Worm (Caenorhabditis elegans) whole organism, L1 larva: ENCODE measurements around the gene F28F9.3.

Experiments
- aha-1 ChIP-seq: fragments of 150-350 bp; optimal IDR thresholded peaks from 2 replicates; lab custom pipeline; 2014; ENCODE audit warnings: missing biosample characterization, missing genetic modification characterization
- jun-1 ChIP-seq: fragments of 150-350 bp; optimal IDR thresholded peaks from 2 replicates; lab custom pipeline; 2014; ENCODE audit warnings: missing biosample characterization, missing genetic modification reagents, missing genetic modification characterization
- snpc-4 ChIP-seq: fragments of 150-350 bp; optimal IDR thresholded peaks from 2 replicates; lab custom pipeline; 2014; ENCODE audit warnings: missing biosample characterization, missing genetic modification characterization
- tbx-2 ChIP-seq: sonication (generic microtip); optimal IDR thresholded peaks from 2 replicates; lab custom pipeline; 2016; ENCODE audit warnings: missing genetic modification characterization, missing compliant biosample characterization

DNA sequence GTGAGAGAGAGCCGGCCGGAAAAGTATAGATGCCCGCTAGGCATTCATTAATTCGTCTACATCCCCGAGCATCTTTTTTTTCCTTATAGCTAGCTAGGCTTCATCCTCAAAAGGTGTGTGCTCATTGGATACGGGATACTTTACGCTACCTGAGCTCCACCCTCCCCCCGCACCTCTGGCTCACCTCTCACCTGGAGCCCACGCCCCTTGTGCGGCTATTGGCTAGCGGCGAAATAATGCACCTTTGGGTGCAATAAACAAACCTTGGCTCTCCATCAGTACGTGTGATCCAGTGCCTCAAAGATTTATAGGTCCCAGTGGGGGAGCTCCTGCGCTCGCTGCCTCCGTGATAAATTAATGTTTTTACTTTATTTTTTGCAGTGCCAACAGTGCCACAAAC, 29.5 kb downstream of the F28F9.3 start:
- no peak for TF ChIP-seq snpc-4 (tag; lab: Kevin White, UChicago)
- TF ChIP-seq aha-1 (tag; lab: Kevin White, UChicago) = no peak
- no peak for TF ChIP-seq tbx-2
- TF ChIP-seq jun-1 (tag; lab: Kevin White, UChicago) = no peak
